Worm (Caenorhabditis elegans): ENCODE results near the gene npp-22.

The npp-22 gene

ce11 chrV:11733460-11733859 lies at the start of gene npp-22:
Gene npp-22, minus strand, starts transcription at chrV:11733472.
- peak; percentile 38 for TF ChIP-seq fos-1 (tag; optimal IDR thresholded peaks at IDR 0.05)
- peak; percentile 47 for TF ChIP-seq crh-2 (tag; optimal IDR thresholded peaks at IDR 0.05)
- TF ChIP-seq ztf-4 (tag; optimal IDR thresholded peaks at IDR 0.05): no peak
- TF ChIP-seq sem-4 (tag; optimal IDR thresholded peaks at IDR 0.05): no peak
- TF ChIP-seq nhr-25 (tag; optimal IDR thresholded peaks at IDR 0.05): peak; percentile 39
- no peak for TF ChIP-seq nhr-10 (tag; optimal IDR thresholded peaks at IDR 0.05)
- no peak for TF ChIP-seq unc-62 (GFP tag; optimal IDR thresholded peaks at IDR 0.05)
- TF ChIP-seq ceh-16 (tag; optimal IDR thresholded peaks at IDR 0.05): no peak
- peak; percentile 56 for TF ChIP-seq lin-11 (tag; optimal IDR thresholded peaks at IDR 0.05)
- no peak for TF ChIP-seq peb-1 (tag; optimal IDR thresholded peaks at IDR 0.05)
- TF ChIP-seq alr-1 (tag; optimal IDR thresholded peaks at IDR 0.05): no peak
- no peak for TF ChIP-seq nhr-23 (tag; optimal IDR thresholded peaks at IDR 0.05)
- peak; percentile 40 for TF ChIP-seq nhr-21 (tag; optimal IDR thresholded peaks at IDR 0.05)
- TF ChIP-seq gmeb-1 (tag; optimal IDR thresholded peaks at IDR 0.05): peak; percentile 95
- TF ChIP-seq F13H6.1 (tag; optimal IDR thresholded peaks at IDR 0.05): peak; percentile 50
- TF ChIP-seq sma-3 (GFP tag; optimal IDR thresholded peaks at IDR 0.05): peak; percentile 54
- TF ChIP-seq snpc-4 (tag; optimal IDR thresholded peaks at IDR 0.05): no peak
- peak; percentile 60 for TF ChIP-seq sma-9 (GFP tag; optimal IDR thresholded peaks at IDR 0.05)
- TF ChIP-seq sma-9 (tag; optimal IDR thresholded peaks at IDR 0.05): no peak
- no peak for TF ChIP-seq blmp-1 (tag; optimal IDR thresholded peaks at IDR 0.05; ENCODE audit: insufficient read depth)
- peak; percentile 25 to 78 for TF ChIP-seq lsy-2 (tag; optimal IDR thresholded peaks at IDR 0.05)
- peak; percentile 36 for TF ChIP-seq lin-13 (GFP tag; optimal IDR thresholded peaks at IDR 0.05)
- no peak for TF ChIP-seq C34F6.9 (tag; optimal IDR thresholded peaks at IDR 0.05)

ce11 chrV:11782809-11783440 lies 49.7 kb upstream of the npp-22 start, which contains the start of gene F55A11.11:
Gene F55A11.11, plus strand, starts transcription at chrV:11783149.
- TF ChIP-seq lin-13 (GFP tag; optimal IDR thresholded peaks at IDR 0.05): peak; percentile 45
- TF ChIP-seq unc-62 (GFP tag; optimal IDR thresholded peaks at IDR 0.05): no peak
- peak; percentile 59 for TF ChIP-seq C34F6.9 (tag; optimal IDR thresholded peaks at IDR 0.05)
- peak; percentile 2 for TF ChIP-seq ceh-82 (tag; optimal IDR thresholded peaks at IDR 0.05)
- peak; percentile 33 for TF ChIP-seq ceh-16 (tag; optimal IDR thresholded peaks at IDR 0.05)
- no peak for TF ChIP-seq nhr-237 (tag; optimal IDR thresholded peaks at IDR 0.05)
- peak; percentile 69 to 72 for TF ChIP-seq lsy-2 (tag; optimal IDR thresholded peaks at IDR 0.05)
- TF ChIP-seq Y55F3AM.14 (GFP tag; optimal IDR thresholded peaks at IDR 0.05): peak; percentile 70
- no peak for TF ChIP-seq dmd-4 (tag; optimal IDR thresholded peaks at IDR 0.05)
- TF ChIP-seq snpc-4 (tag; optimal IDR thresholded peaks at IDR 0.05): peak; percentile 16
- no peak for TF ChIP-seq ama-1 (optimal IDR thresholded peaks at IDR 0.05)
- no peak for TF ChIP-seq peb-1 (tag; optimal IDR thresholded peaks at IDR 0.05)
- TF ChIP-seq elt-1 (tag; optimal IDR thresholded peaks at IDR 0.05): no peak
- TF ChIP-seq nhr-6 (tag; optimal IDR thresholded peaks at IDR 0.05): no peak
- TF ChIP-seq nhr-23 (tag; optimal IDR thresholded peaks at IDR 0.05): no peak
- TF ChIP-seq R02D3.7 (tag; optimal IDR thresholded peaks at IDR 0.05): no peak
- TF ChIP-seq nhr-129 (tag; optimal IDR thresholded peaks at IDR 0.05): peak; percentile 94
- no peak for TF ChIP-seq ztf-11 (tag; optimal IDR thresholded peaks at IDR 0.05)
- TF ChIP-seq ZK546.5 (tag; optimal IDR thresholded peaks at IDR 0.05): no peak
- no peak for TF ChIP-seq nhr-10 (tag; optimal IDR thresholded peaks at IDR 0.05)
- peak; percentile 48 for TF ChIP-seq nhr-21 (tag; optimal IDR thresholded peaks at IDR 0.05)
- TF ChIP-seq elt-3 (tag; optimal IDR thresholded peaks at IDR 0.05): no peak
- TF ChIP-seq crh-2 (tag; optimal IDR thresholded peaks at IDR 0.05): peak; percentile 63
- no peak for TF ChIP-seq unc-39 (tag; optimal IDR thresholded peaks at IDR 0.05)
- TF ChIP-seq lin-11 (tag; optimal IDR thresholded peaks at IDR 0.05): peak; percentile 88
- TF ChIP-seq fos-1 (tag; optimal IDR thresholded peaks at IDR 0.05): peak; percentile 74
- no peak for TF ChIP-seq nhr-11 (tag; optimal IDR thresholded peaks at IDR 0.05)
- TF ChIP-seq gmeb-1 (tag; optimal IDR thresholded peaks at IDR 0.05): peak; percentile 74
- peak; percentile 48 for TF ChIP-seq nhr-25 (tag; optimal IDR thresholded peaks at IDR 0.05)
- no peak for TF ChIP-seq ztf-1 (GFP tag; conservative IDR thresholded peaks at IDR 0.05)
- TF ChIP-seq sma-3 (GFP tag; optimal IDR thresholded peaks at IDR 0.05): peak; percentile 87
- peak; percentile 90 for TF ChIP-seq sma-9 (GFP tag; optimal IDR thresholded peaks at IDR 0.05)
- TF ChIP-seq sma-9 (tag; optimal IDR thresholded peaks at IDR 0.05): no peak
- peak; percentile 80 for TF ChIP-seq F13H6.1 (tag; optimal IDR thresholded peaks at IDR 0.05)
- peak; percentile 40 for TF ChIP-seq sem-4 (tag; optimal IDR thresholded peaks at IDR 0.05)
- TF ChIP-seq aly-2 (tag; optimal IDR thresholded peaks at IDR 0.05): no peak
- no peak for TF ChIP-seq ztf-4 (tag; optimal IDR thresholded peaks at IDR 0.05)
- no peak for TF ChIP-seq nhr-77 (tag; optimal IDR thresholded peaks at IDR 0.05)
- no peak for TF ChIP-seq alr-1 (tag; optimal IDR thresholded peaks at IDR 0.05)
- no peak for TF ChIP-seq lin-39 (tag; optimal IDR thresholded peaks at IDR 0.05)
- TF ChIP-seq mbf-1 (tag; optimal IDR thresholded peaks at IDR 0.05): no peak
- TF ChIP-seq blmp-1 (tag; optimal IDR thresholded peaks at IDR 0.05; ENCODE audit: insufficient read depth): peak; percentile 67
- no peak for TF ChIP-seq zag-1 (tag; optimal IDR thresholded peaks at IDR 0.05)
- TF ChIP-seq unc-55 (GFP tag; optimal IDR thresholded peaks at IDR 0.05): no peak
- peak; percentile 3 to 12 for TF ChIP-seq mdl-1 (tag; optimal IDR thresholded peaks at IDR 0.05)
- no peak for TF ChIP-seq mab-5 (tag; optimal IDR thresholded peaks at IDR 0.05)
- peak; percentile 20 for TF ChIP-seq egl-27 (tag; optimal IDR thresholded peaks at IDR 0.05)
- no peak for TF ChIP-seq nhr-12 (tag; optimal IDR thresholded peaks at IDR 0.05)
- no peak for TF ChIP-seq skn-1 (tag; optimal IDR thresholded peaks at IDR 0.05)

Measured in whole organism, L2 larva.